Fruit fly (Drosophila melanogaster) whole organism, prepupa: Measurements from ENCODE around the gene Yp3.

Source experiments
- Blimp-1 ChIP-seq: fragments of 200-800 bp; sonication (Bioruptor generic); optimal IDR thresholded peaks from 3 replicates; lab custom pipeline; 2017; ENCODE audit warnings: missing biosample characterization, missing genetic modification characterization, mild to moderate bottlenecking, moderate library complexity, missing genetic modification reagents
- CG10669 ChIP-seq: fragments of 200-800 bp; sonication (Bioruptor generic); optimal IDR thresholded peaks from 3 replicates; lab custom pipeline; 2018; ENCODE audit warnings: missing biosample characterization, mild to moderate bottlenecking, missing genetic modification characterization, moderate library complexity
- CG11294 ChIP-seq: fragments of 200-800 bp; sonication (Bioruptor generic); IDR thresholded peaks from 2 replicates; pipeline ENCODE4 v1.3.6; 2022; ENCODE audit warnings: missing biosample characterization, missing genetic modification characterization
- CG11762 ChIP-seq: fragments of 200-800 bp; sonication (Bioruptor generic); optimal IDR thresholded peaks from 3 replicates; lab custom pipeline; 2016; ENCODE audit warnings: missing biosample characterization, missing genetic modification characterization; ENCODE audit not compliant: insufficient read depth
- CG15336 ChIP-seq: fragments of 200-800 bp; sonication (Bioruptor generic); IDR thresholded peaks from 2 replicates; pipeline ENCODE4 v1.3.6; 2022; ENCODE audit warnings: missing biosample characterization, missing genetic modification characterization
- CG1621 ChIP-seq: fragments of 200-800 bp; sonication (Bioruptor generic); optimal IDR thresholded peaks from 3 replicates; lab custom pipeline; 2018; ENCODE audit warnings: missing biosample characterization, mild to moderate bottlenecking, missing genetic modification characterization
- CG16779 ChIP-seq: fragments of 200-800 bp; sonication (Bioruptor generic); optimal IDR thresholded peaks from 3 replicates; lab custom pipeline; 2017; ENCODE audit warnings: missing biosample characterization, mild to moderate bottlenecking, missing genetic modification characterization
- CG3032 ChIP-seq: fragments of 200-800 bp; optimal IDR thresholded peaks from 2 replicates; lab custom pipeline; 2019; ENCODE audit warnings: missing biosample characterization, mild to moderate bottlenecking, missing genetic modification characterization, moderate library complexity
- CG31627 ChIP-seq: fragments of 200-800 bp; sonication (Bioruptor generic); optimal IDR thresholded peaks from 3 replicates; lab custom pipeline; 2016; ENCODE audit warnings: missing biosample characterization, missing genetic modification characterization
- CG32006 ChIP-seq: fragments of 200-800 bp; sonication (Bioruptor generic); optimal IDR thresholded peaks from 3 replicates; lab custom pipeline; 2017; ENCODE audit warnings: missing biosample characterization, mild to moderate bottlenecking, missing genetic modification characterization
- CG6276 ChIP-seq: fragments of 200-800 bp; sonication (Bioruptor generic); optimal IDR thresholded peaks from 2 replicates; lab custom pipeline; 2017; ENCODE audit warnings: missing biosample characterization, mild to moderate bottlenecking, missing genetic modification characterization
- CG6808 ChIP-seq: fragments of 200-800 bp; sonication (Bioruptor generic); optimal IDR thresholded peaks from 3 replicates; lab custom pipeline; 2017; ENCODE audit warnings: missing biosample characterization, missing genetic modification characterization, mild to moderate bottlenecking, moderate library complexity, missing genetic modification reagents
- CG8119 ChIP-seq: fragments of 200-800 bp; sonication (Bioruptor generic); IDR thresholded peaks from 3 replicates; pipeline ENCODE4 v1.3.6; 2022; ENCODE audit warnings: missing biosample characterization, missing genetic modification characterization
- CG8319 ChIP-seq: fragments of 200-800 bp; sonication (Bioruptor generic); optimal IDR thresholded peaks from 3 replicates; lab custom pipeline; 2016; ENCODE audit warnings: missing biosample characterization, missing genetic modification characterization
- CG8632 ChIP-seq: fragments of 200-800 bp; sonication (Bioruptor generic); optimal IDR thresholded peaks from 3 replicates; lab custom pipeline; 2016; ENCODE audit warnings: missing biosample characterization, missing genetic modification characterization
- CG9139 ChIP-seq: fragments of 200-800 bp; sonication (Bioruptor generic); optimal IDR thresholded peaks from 3 replicates; lab custom pipeline; 2017; ENCODE audit warnings: missing biosample characterization, mild to moderate bottlenecking, missing genetic modification characterization
- Eip75B ChIP-seq: fragments of 200-800 bp; sonication (Bioruptor generic); optimal IDR thresholded peaks from 3 replicates; lab custom pipeline; 2016; ENCODE audit warnings: missing biosample characterization, missing genetic modification characterization
- Eip78C ChIP-seq: fragments of 200-800 bp; sonication (Bioruptor generic); peaks from one replicate; lab custom pipeline; 2016; ENCODE audit warnings: missing biosample characterization, missing genetic modification characterization
- Eip93F ChIP-seq: fragments of 200-800 bp; sonication (Bioruptor generic); optimal IDR thresholded peaks from 2 replicates; lab custom pipeline; 2016; ENCODE audit warnings: missing biosample characterization, mild to moderate bottlenecking, missing genetic modification characterization
- Ets21C ChIP-seq: fragments of 200-800 bp; sonication (Bioruptor generic); optimal IDR thresholded peaks from 3 replicates; lab custom pipeline; 2016; ENCODE audit warnings: missing biosample characterization, missing genetic modification characterization
- Ets96B ChIP-seq: fragments of 200-800 bp; optimal IDR thresholded peaks from 2 replicates; lab custom pipeline; 2019; ENCODE audit warnings: missing biosample characterization, mild to moderate bottlenecking, missing genetic modification characterization, moderate library complexity
- Gug ChIP-seq: fragments of 200-800 bp; sonication (Bioruptor generic); IDR thresholded peaks from 2 replicates; pipeline ENCODE4 v1.3.6; 2022; ENCODE audit warnings: missing biosample characterization, missing genetic modification characterization
- Hr38 ChIP-seq: sonication (Bioruptor generic); optimal IDR thresholded peaks from 2 replicates; lab custom pipeline; 2016; ENCODE audit warnings: missing biosample characterization, missing genetic modification characterization
- Hr39 ChIP-seq: fragments of 200-800 bp; sonication (Bioruptor generic); optimal IDR thresholded peaks from 2 replicates; lab custom pipeline; 2016; ENCODE audit warnings: missing biosample characterization, missing genetic modification characterization
- Hr4 ChIP-seq: fragments of 200-800 bp; sonication (Bioruptor generic); optimal IDR thresholded peaks from 3 replicates; lab custom pipeline; 2016; ENCODE audit warnings: missing biosample characterization, missing genetic modification characterization
- Lpt ChIP-seq: fragments of 200-800 bp; sonication (Bioruptor generic); optimal IDR thresholded peaks from 3 replicates; lab custom pipeline; 2016; ENCODE audit warnings: missing biosample characterization, missing genetic modification characterization
- Met ChIP-seq: fragments of 200-800 bp; sonication (Bioruptor generic); optimal IDR thresholded peaks from 3 replicates; lab custom pipeline; 2016; ENCODE audit warnings: missing biosample characterization, missing genetic modification characterization
- Smox ChIP-seq: fragments of 200-800 bp; sonication (Bioruptor generic); optimal IDR thresholded peaks from 3 replicates; lab custom pipeline; 2016; ENCODE audit warnings: missing biosample characterization, missing genetic modification characterization
- Sox102F ChIP-seq: fragments of 200-800 bp; sonication (Bioruptor generic); optimal IDR thresholded peaks from 2 replicates; lab custom pipeline; 2016; ENCODE audit warnings: missing biosample characterization, mild to moderate bottlenecking, missing genetic modification characterization
- Sox14 ChIP-seq: fragments of 200-800 bp; sonication (Bioruptor generic); optimal IDR thresholded peaks from 3 replicates; lab custom pipeline; 2016; ENCODE audit warnings: missing biosample characterization, missing genetic modification characterization
- Sox15 ChIP-seq: fragments of 200-800 bp; sonication (Bioruptor generic); optimal IDR thresholded peaks from 3 replicates; lab custom pipeline; 2016; ENCODE audit warnings: missing biosample characterization, missing genetic modification characterization
- achi ChIP-seq: fragments of 200-800 bp; sonication (Bioruptor generic); optimal IDR thresholded peaks from 3 replicates; lab custom pipeline; 2016; ENCODE audit warnings: missing biosample characterization, missing genetic modification characterization
- acj6 ChIP-seq: fragments of 200-800 bp; sonication (Bioruptor generic); optimal IDR thresholded peaks from 3 replicates; lab custom pipeline; 2016; ENCODE audit warnings: missing biosample characterization, missing genetic modification characterization
- cyc ChIP-seq: fragments of 200-800 bp; sonication (Bioruptor generic); optimal IDR thresholded peaks from 3 replicates; lab custom pipeline; 2016; ENCODE audit warnings: missing biosample characterization, missing genetic modification characterization
- dac ChIP-seq: fragments of 200-800 bp; sonication (Bioruptor generic); optimal IDR thresholded peaks from 2 replicates; lab custom pipeline; 2017; ENCODE audit warnings: missing biosample characterization, mild to moderate bottlenecking, missing genetic modification characterization
- eg ChIP-seq: fragments of 200-800 bp; sonication (Bioruptor generic); IDR thresholded peaks from 3 replicates; pipeline ENCODE4 v1.3.6; 2022; ENCODE audit warnings: missing biosample characterization, missing genetic modification characterization
- esn ChIP-seq: fragments of 200-800 bp; sonication (Bioruptor generic); optimal IDR thresholded peaks from 2 replicates; lab custom pipeline; 2016; ENCODE audit warnings: missing biosample characterization, mild to moderate bottlenecking, missing genetic modification characterization, moderate library complexity
- fd59A ChIP-seq: fragments of 200-800 bp; sonication (Bioruptor generic); optimal IDR thresholded peaks from 2 replicates; lab custom pipeline; 2017; ENCODE audit warnings: missing biosample characterization, mild to moderate bottlenecking, missing genetic modification characterization, missing genetic modification reagents
- fd85E ChIP-seq: fragments of 200-800 bp; sonication (Bioruptor generic); optimal IDR thresholded peaks from 3 replicates; lab custom pipeline; 2016; ENCODE audit warnings: missing biosample characterization, missing genetic modification characterization
- fkh ChIP-seq: fragments of 200-800 bp; sonication (Bioruptor generic); optimal IDR thresholded peaks from 3 replicates; lab custom pipeline; 2017; ENCODE audit warnings: missing biosample characterization, mild to moderate bottlenecking, missing genetic modification characterization, moderate library complexity
- lz ChIP-seq: fragments of 200-800 bp; sonication (Bioruptor generic); optimal IDR thresholded peaks from 3 replicates; lab custom pipeline; 2016; ENCODE audit warnings: missing biosample characterization, missing genetic modification characterization
- pdm3 ChIP-seq: fragments of 200-800 bp; sonication (Bioruptor generic); optimal IDR thresholded peaks from 3 replicates; lab custom pipeline; 2016; ENCODE audit warnings: missing biosample characterization, missing genetic modification characterization
- spab ChIP-seq: fragments of 200-800 bp; sonication (Bioruptor generic); optimal IDR thresholded peaks from 2 replicates; lab custom pipeline; 2017; ENCODE audit warnings: missing biosample characterization, mild to moderate bottlenecking, missing genetic modification characterization, missing genetic modification reagents
- ss ChIP-seq, 2 experiments: fragments of 200-800 bp; sonication (Bioruptor generic); optimal IDR thresholded peaks; 2 replicates in 1 of 2; 3 replicates in 1 of 2; lab custom pipeline; 2017 to 2018; ENCODE audit warnings: mild to moderate bottlenecking in 2 of 2, missing biosample characterization in 2 of 2, missing genetic modification characterization in 2 of 2, moderate library complexity in 1 of 2
- svp ChIP-seq: fragments of 200-800 bp; sonication (Bioruptor generic); peaks from one replicate; lab custom pipeline; 2016; ENCODE audit warnings: missing biosample characterization, missing genetic modification characterization
- vri ChIP-seq: fragments of 200-800 bp; sonication (Bioruptor generic); optimal IDR thresholded peaks from 3 replicates; lab custom pipeline; 2016; ENCODE audit warnings: missing biosample characterization, mild to moderate bottlenecking, missing genetic modification characterization

Yp3 gene

dm6 chrX:13778568-13778967 lies 19.2 kb downstream of the Yp3 start:
- TF ChIP-seq fkh (GFP tag; lab: Kevin White, UChicago) (no peak), ss (GFP tag; optimal IDR thresholded peaks at IDR 0.05; lab: Kevin White, UChicago) (no peak), svp (no peak), CG9139 (GFP tag; lab: Kevin White, UChicago) (no peak), CG8319 (GFP tag; lab: Kevin White, UChicago) (no peak), Sox14 (no peak), Hr39 (GFP tag; lab: Kevin White, UChicago) (no peak), Met (GFP tag; lab: Kevin White, UChicago) (no peak), Lpt (GFP tag; lab: Kevin White, UChicago) (no peak), pdm3 (no peak), Ets96B (tag; lab: Kevin White, UChicago) (no peak), CG31627 (GFP tag; lab: Kevin White, UChicago) (no peak), dac (GFP tag; lab: Kevin White, UChicago) (no peak), CG32006 (GFP tag; lab: Kevin White, UChicago) (no peak), Hr4 (GFP tag; lab: Kevin White, UChicago) (no peak)

- TF ChIP-seq CG11294 (no peak), CG10669 (GFP tag; lab: Kevin White, UChicago) (peak; percentile 39), Sox14 (peak; percentile 8), acj6 (GFP tag; lab: Kevin White, UChicago) (no peak), CG3032 (peak; percentile 25), Eip78C (GFP tag; lab: Kevin White, UChicago) (peak; percentile 72), CG15336 (peak; percentile 58; the same call in 1 of the 2 replicates), CG6276 (GFP tag; lab: Kevin White, UChicago) (peak; percentile 83), fkh (GFP tag; lab: Kevin White, UChicago) (peak; percentile 26)
Measured at dm6 chrX:13779696-13780095, 20.4 kb downstream of the Yp3 start.

- TF ChIP-seq CG1621 (tag; lab: Kevin White, UChicago) (peak; percentile 26), Smox (GFP tag; lab: Kevin White, UChicago) (peak; percentile 64), Sox15 (peak; percentile 36), CG11762 (GFP tag; lab: Kevin White, UChicago) (peak; percentile 53), Eip93F (GFP tag; lab: Kevin White, UChicago) (no peak), CG11294 (no peak; the same call in 1 of the 2 replicates), cyc (peak; percentile 53), Sox102F (GFP tag; lab: Kevin White, UChicago) (peak; percentile 46), CG6808 (GFP tag; lab: Kevin White, UChicago) (peak; percentile 70), CG16779 (peak; percentile 52), lz (peak; percentile 72), CG8319 (GFP tag; lab: Kevin White, UChicago) (peak; percentile 7), acj6 (GFP tag; lab: Kevin White, UChicago) (peak; percentile 57), Gug (GFP tag; lab: Robert Waterston, UW) (peak; percentile 58), ss (GFP tag; optimal IDR thresholded peaks at IDR 0.05; lab: Kevin White, UChicago) (peak; percentile 60 to 78), CG31627 (GFP tag; lab: Kevin White, UChicago) (peak; percentile 63), esn (GFP tag; lab: Kevin White, UChicago) (peak; percentile 59), Eip75B (GFP tag; lab: Kevin White, UChicago) (peak; percentile 67), Hr38 (GFP tag; lab: Kevin White, UChicago) (no peak), fd59A (peak; percentile 3), CG8119 (GFP tag; lab: Robert Waterston, UW) (no peak; the same call in 2 of the 3 replicates), pdm3 (peak; percentile 72), eg (peak; percentile 86), Blimp-1 (peak; percentile 36), Hr4 (GFP tag; lab: Kevin White, UChicago) (peak; percentile 58), fd85E (GFP tag; lab: Kevin White, UChicago) (no peak), vri (peak; percentile 43), spab (peak; percentile 48), achi (GFP tag; lab: Kevin White, UChicago) (peak; percentile 38), CG9139 (GFP tag; lab: Kevin White, UChicago) (peak; percentile 62), Ets21C (GFP tag; lab: Kevin White, UChicago) (peak; percentile 51), CG8632 (GFP tag; lab: Kevin White, UChicago) (peak; percentile 12), Met (GFP tag; lab: Kevin White, UChicago) (peak; percentile 62)
Measured at dm6 chrX:13781739-13782502, 22.6 kb downstream of the Yp3 start, which contains the start of the genes CtsB and amrt. TSS of gene CtsB (minus strand) at chrX:13782170. TSS of gene amrt (plus strand) at chrX:13782459.
